Worm (Caenorhabditis elegans) whole organism, young adult: Measurements from ENCODE around the gene M05D6.8.

ENCODE experiments used
- F23B12.7 ChIP-seq: sonication (generic microtip); optimal IDR thresholded peaks from 2 replicates; lab custom pipeline; 2017; ENCODE audit warnings: missing genetic modification characterization, mild to moderate bottlenecking, missing compliant biosample characterization, antibody characterized with exemption, moderate library complexity; ENCODE audit not compliant: insufficient read depth
- F57A8.1 ChIP-seq: fragments of 200-800 bp; sonication (Bioruptor generic); optimal IDR thresholded peaks from 2 replicates; lab custom pipeline; 2018; ENCODE audit warnings: mild to moderate bottlenecking, missing genetic modification characterization, moderate library complexity, missing compliant biosample characterization
- ceh-58 ChIP-seq: fragments of 200-800 bp; sonication (Bioruptor generic); IDR thresholded peaks from 2 replicates; pipeline ENCODE4 v1.3.6; 2022; ENCODE audit warnings: missing genetic modification characterization, missing compliant biosample characterization
- die-1 ChIP-seq: sonication (generic microtip); optimal IDR thresholded peaks from 2 replicates; lab custom pipeline; 2016; ENCODE audit warnings: missing genotype, mild to moderate bottlenecking, missing genetic modification characterization, missing compliant biosample characterization
- dpl-1 ChIP-seq: fragments of 150-350 bp; optimal IDR thresholded peaks from 2 replicates; lab custom pipeline; 2014; ENCODE audit warnings: missing biosample characterization, missing genetic modification reagents, missing genetic modification characterization
- pha-4 ChIP-seq: fragments of 150-350 bp; sonication (generic microtip); optimal IDR thresholded peaks from 2 replicates; lab custom pipeline; 2014; ENCODE audit warnings: missing biosample characterization, missing genetic modification reagents, missing genetic modification characterization
- sea-2 ChIP-seq: fragments of 200-800 bp; sonication (Bioruptor generic); IDR thresholded peaks from 2 replicates; pipeline ENCODE4 v1.3.6; 2022; ENCODE audit warnings: missing genetic modification characterization, missing compliant biosample characterization
- snpc-1.3 ChIP-seq: sonication (generic microtip); optimal IDR thresholded peaks from 2 replicates; lab custom pipeline; 2017; ENCODE audit warnings: missing genetic modification characterization, mild to moderate bottlenecking, missing compliant biosample characterization, antibody characterized with exemption, moderate library complexity, missing genotype, missing genetic modification reagents; ENCODE audit not compliant: insufficient read depth
- unc-130 ChIP-seq: sonication (generic microtip); optimal IDR thresholded peaks from 2 replicates; lab custom pipeline; 2016; ENCODE audit warnings: missing genetic modification reagents, missing genetic modification characterization, missing compliant biosample characterization

- TF ChIP-seq sea-2 (GFP tag; lab: Robert Waterston, UW) (no peak), ceh-58 (GFP tag; lab: Robert Waterston, UW) (no peak), F57A8.1 (GFP tag; lab: Kevin White, UChicago) (no peak), die-1 (tag; lab: Kevin White, UChicago) (no peak), unc-130 (no peak), snpc-1.3 (tag; lab: Kevin White, UChicago) (no peak), pha-4 (no peak), F23B12.7 (tag; lab: Kevin White, UChicago) (no peak), dpl-1 (GFP tag; lab: Kevin White, UChicago) (no peak)
Observed at ce11 chrII:8475306-8475822, 4.3 kb upstream of the M05D6.8 start, which contains the start of the genes M05D6.1 and M05D6.3.
